Fruit fly (Drosophila melanogaster) Kc167 (cell line): ENCODE measurements around the gene Sirt7.

Experiments
- Myc ChIP-seq: fragments of >200 bp; optimal IDR thresholded peaks from 2 replicates; lab custom pipeline; 2017; ENCODE audit warnings: missing external identifiers
- Sin3A ChIP-seq: fragments of >200 bp; optimal IDR thresholded peaks from 2 replicates; lab custom pipeline; 2018; ENCODE audit warnings: missing external identifiers
- h ChIP-seq: fragments of >200 bp; optimal IDR thresholded peaks from 3 replicates; lab custom pipeline; 2018; ENCODE audit warnings: missing external identifiers
- insv ChIP-seq: fragments of >200 bp; optimal IDR thresholded peaks from 3 replicates; lab custom pipeline; 2018; ENCODE audit warnings: missing external identifiers
- psq ChIP-seq: fragments of >200 bp; optimal IDR thresholded peaks from 2 replicates; lab custom pipeline; 2017; ENCODE audit warnings: missing external identifiers
- ttk ChIP-seq: sonication (Bioruptor generic); optimal IDR thresholded peaks from 2 replicates; lab custom pipeline; 2017; ENCODE audit warnings: missing external identifiers

The Sirt7 gene

dm6 chr3R:29069208-29070072 lies 13.7 kb downstream of the Sirt7 start:
- no peak for TF ChIP-seq psq (lab: Kevin White, UChicago)

- TF ChIP-seq ttk (no peak), insv (lab: Kevin White, UChicago) (no peak), Sin3A (lab: Kevin White, UChicago) (no peak), h (lab: Kevin White, UChicago) (no peak), psq (lab: Kevin White, UChicago) (no peak), Myc (no peak)
These were observed 15.4 kb downstream of the Sirt7 start for dm6 chr3R:29071141-29071540.

DNA sequence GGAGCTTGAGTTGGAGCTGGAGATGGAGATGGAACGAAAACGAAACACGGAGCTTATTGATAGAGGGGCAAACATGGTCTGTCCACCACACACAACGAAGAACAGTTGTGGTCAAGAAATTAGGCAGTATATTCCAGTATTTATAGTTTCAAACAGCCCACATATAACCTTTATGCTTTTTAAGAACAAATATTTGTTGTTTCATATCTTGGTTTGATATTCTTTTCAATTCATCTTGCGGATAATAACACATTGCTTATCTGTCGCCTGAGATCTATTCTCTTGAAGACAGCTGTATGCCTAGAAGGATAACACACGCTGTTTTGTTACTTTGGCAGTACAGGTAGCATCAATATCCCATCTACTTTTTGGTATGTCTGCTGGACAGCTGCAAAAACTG lies 17.1 kb downstream of the Sirt7 start:
- TF ChIP-seq ttk = no peak
- no peak for TF ChIP-seq insv (lab: Kevin White, UChicago)
- TF ChIP-seq h (lab: Kevin White, UChicago) = no peak
- TF ChIP-seq Sin3A (lab: Kevin White, UChicago) = no peak
- TF ChIP-seq Myc = no peak
- TF ChIP-seq psq (lab: Kevin White, UChicago) = no peak

dm6 chr3R:29074001-29074609 lies 18.4 kb downstream of the Sirt7 start:
- TF ChIP-seq Sin3A (lab: Kevin White, UChicago) (no peak), h (lab: Kevin White, UChicago) (no peak), psq (lab: Kevin White, UChicago) (no peak), insv (lab: Kevin White, UChicago) (no peak), ttk (no peak), Myc (no peak)

dm6 chr3R:29075631-29076398 lies 20.1 kb downstream of the Sirt7 start:
- no peak for TF ChIP-seq ttk
- TF ChIP-seq Sin3A (lab: Kevin White, UChicago) = no peak
- TF ChIP-seq insv (lab: Kevin White, UChicago) = no peak
- TF ChIP-seq Myc = no peak
- TF ChIP-seq h (lab: Kevin White, UChicago) = no peak
- TF ChIP-seq psq (lab: Kevin White, UChicago) = no peak

DNA sequence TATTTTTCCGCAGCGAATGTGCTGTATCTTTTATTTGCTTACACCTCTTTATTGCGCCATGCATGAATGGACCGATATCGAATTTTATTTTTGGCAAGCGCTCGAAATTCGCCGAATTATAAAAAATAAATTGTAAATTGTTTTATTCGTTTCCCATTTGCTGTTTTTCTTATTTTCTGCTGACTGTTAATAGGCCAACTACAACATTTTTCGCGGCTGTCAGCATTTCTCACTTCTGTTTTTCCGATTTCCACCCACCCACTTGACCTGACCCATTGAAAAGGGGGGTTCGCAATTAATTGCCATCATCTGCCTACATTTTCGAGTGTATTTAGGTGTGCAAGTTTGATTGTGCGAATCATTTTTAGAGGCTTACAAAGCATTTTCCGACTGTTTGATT lies 20.9 kb downstream of the Sirt7 start:
- TF ChIP-seq psq (lab: Kevin White, UChicago) (no peak), h (lab: Kevin White, UChicago) (no peak), ttk (no peak), insv (lab: Kevin White, UChicago) (no peak), Myc (no peak), Sin3A (lab: Kevin White, UChicago) (no peak)

DNA sequence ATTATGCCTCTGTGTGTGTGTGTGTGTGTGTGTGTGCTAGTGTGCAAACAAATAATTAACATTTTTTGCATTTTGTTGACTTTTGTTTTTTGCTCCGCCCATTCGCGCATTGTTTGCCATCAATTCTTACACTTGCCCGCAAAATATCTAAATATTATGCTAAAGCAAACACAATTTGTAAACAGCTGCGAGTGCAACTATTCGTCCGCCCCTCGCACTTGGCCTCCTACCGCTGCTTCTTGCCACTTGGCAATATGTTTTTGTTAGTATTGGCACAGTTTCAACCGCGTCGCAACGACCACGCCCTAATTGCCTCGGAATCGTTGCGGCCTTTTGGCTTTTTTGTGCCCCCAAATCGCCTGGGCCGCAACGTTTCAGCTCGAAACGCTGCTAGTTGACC lies 21.8 kb downstream of the Sirt7 start:
- TF ChIP-seq insv (lab: Kevin White, UChicago) = no peak
- no peak for TF ChIP-seq Myc

dm6 chr3R:29082034-29082433 lies 26.3 kb downstream of the Sirt7 start:
- no peak for TF ChIP-seq Sin3A (lab: Kevin White, UChicago)
- no peak for TF ChIP-seq psq (lab: Kevin White, UChicago)
- TF ChIP-seq Myc = no peak

dm6 chr3R:29082511-29083296 lies 27.0 kb downstream of the Sirt7 start:
- no peak for TF ChIP-seq insv (lab: Kevin White, UChicago)
- TF ChIP-seq Myc = no peak
- TF ChIP-seq Sin3A (lab: Kevin White, UChicago) = no peak
- no peak for TF ChIP-seq ttk
- TF ChIP-seq psq (lab: Kevin White, UChicago) = no peak
- no peak for TF ChIP-seq h (lab: Kevin White, UChicago)

DNA sequence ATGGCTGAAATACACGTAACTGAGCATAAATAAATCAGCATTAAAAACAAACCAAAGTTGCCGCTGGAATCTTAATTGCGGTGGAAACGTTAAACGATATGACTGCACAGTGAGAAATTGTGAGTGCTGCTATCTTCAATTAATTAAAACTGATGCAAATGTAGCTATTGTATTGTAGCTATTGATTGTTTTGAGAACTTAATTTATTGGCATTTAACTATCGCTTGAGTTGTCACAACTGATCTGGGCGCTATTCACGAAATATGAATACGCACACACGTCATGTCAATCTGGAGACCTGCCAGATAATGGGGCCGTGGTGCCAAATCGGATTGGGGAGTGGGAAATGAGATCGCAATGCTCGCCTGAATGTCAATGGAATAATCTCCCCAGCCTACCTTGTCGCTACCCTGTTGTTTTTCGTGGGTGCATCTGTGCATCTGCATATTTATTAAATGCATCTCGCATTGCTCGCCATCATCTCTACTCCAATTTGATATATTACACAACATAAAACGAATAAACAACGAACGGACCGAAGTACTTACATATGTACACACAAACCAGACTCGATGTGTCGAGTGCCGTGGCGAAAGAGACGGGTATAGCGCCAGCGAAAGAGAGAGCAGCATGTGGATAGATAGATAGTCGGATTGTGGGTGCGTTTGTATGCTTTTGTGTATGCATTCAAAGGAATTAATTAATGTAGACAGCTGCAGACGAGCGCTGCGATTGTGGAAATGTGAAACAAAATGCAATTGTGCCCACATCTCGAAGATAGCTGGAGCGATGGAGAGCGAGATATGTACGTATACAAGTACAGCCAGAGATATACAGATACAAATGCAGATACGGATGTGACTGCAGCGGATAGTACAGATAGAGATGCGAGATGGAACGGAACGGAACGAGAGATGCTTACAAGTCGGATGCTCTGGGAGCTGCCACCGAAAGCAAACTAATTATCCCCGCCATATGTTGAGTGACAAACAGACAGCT lies 28.0 kb downstream of the Sirt7 start:
- TF ChIP-seq ttk (no peak), Myc (no peak), Sin3A (lab: Kevin White, UChicago) (no peak), h (lab: Kevin White, UChicago) (no peak), psq (lab: Kevin White, UChicago) (no peak), insv (lab: Kevin White, UChicago) (no peak)

dm6 chr3R:29086896-29087295 lies 31.2 kb downstream of the Sirt7 start:
- TF ChIP-seq Sin3A (lab: Kevin White, UChicago) (no peak), insv (lab: Kevin White, UChicago) (no peak), Myc (no peak), psq (lab: Kevin White, UChicago) (no peak), ttk (no peak), h (lab: Kevin White, UChicago) (no peak)
